Worm (Caenorhabditis elegans) whole organism, L2 larva: ENCODE data around the gene F28C6.10.

Source experiments
- aly-2 ChIP-seq: fragments of 150-350 bp; optimal IDR thresholded peaks from 2 replicates; lab custom pipeline; 2014; ENCODE audit warnings: missing biosample characterization, missing genetic modification characterization
- fos-1 ChIP-seq: fragments of 150-350 bp; optimal IDR thresholded peaks from 2 replicates; lab custom pipeline; 2014; ENCODE audit warnings: missing biosample characterization, missing genetic modification characterization
- mdl-1 ChIP-seq, 2 experiments: fragments of 150-350 bp in 1 of 2; sonication (generic microtip) in 1 of 2; optimal IDR thresholded peaks; 2 replicates each; lab custom pipeline; 2017; ENCODE audit warnings: missing biosample characterization in 2 of 2, missing genetic modification characterization in 2 of 2
- nhr-23 ChIP-seq: fragments of 150-350 bp; optimal IDR thresholded peaks from 2 replicates; lab custom pipeline; 2014; ENCODE audit warnings: missing biosample characterization, missing genetic modification reagents, missing genetic modification characterization
- snpc-4 ChIP-seq: fragments of 150-350 bp; optimal IDR thresholded peaks from 2 replicates; lab custom pipeline; 2014; ENCODE audit warnings: missing biosample characterization, missing genetic modification characterization
- unc-62 ChIP-seq: fragments of 150-350 bp; optimal IDR thresholded peaks from 2 replicates; lab custom pipeline; 2014; ENCODE audit warnings: missing biosample characterization, missing genetic modification reagents, missing genetic modification characterization
- ztf-11 ChIP-seq: sonication (generic microtip); optimal IDR thresholded peaks from 2 replicates; lab custom pipeline; 2017; ENCODE audit warnings: missing biosample characterization, missing genetic modification characterization

DNA sequence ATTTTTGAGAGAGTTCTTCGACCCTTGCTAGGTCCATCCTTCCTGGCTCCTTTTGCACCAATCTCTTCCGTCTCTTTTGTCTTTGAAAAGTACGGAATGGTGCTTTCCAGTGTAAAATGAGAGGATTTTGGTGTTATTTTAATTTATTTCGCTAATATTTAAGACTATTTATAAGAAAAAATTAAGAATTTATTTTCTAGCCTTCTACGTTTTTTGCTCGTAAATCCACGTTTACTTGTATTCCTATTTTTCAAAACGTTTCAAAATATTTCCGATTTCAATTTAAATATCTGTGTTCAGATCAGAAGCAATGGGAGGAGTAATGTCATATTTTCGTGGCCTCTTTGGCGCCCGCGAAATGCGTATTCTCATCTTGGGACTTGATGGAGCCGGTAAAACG lies 26.1 kb upstream of the F28C6.10 start, which contains the start of gene arl-1:
- TF ChIP-seq fos-1 (tag; lab: Kevin White, UChicago) = no peak
- no peak for TF ChIP-seq ztf-11 (tag; lab: Kevin White, UChicago)
- no peak for TF ChIP-seq mdl-1 (tag; optimal IDR thresholded peaks at IDR 0.05; lab: Kevin White, UChicago)
- TF ChIP-seq nhr-23 (tag; lab: Kevin White, UChicago) = no peak
- TF ChIP-seq snpc-4 (tag; lab: Kevin White, UChicago) = no peak
- no peak for TF ChIP-seq aly-2 (tag; lab: Kevin White, UChicago)
- no peak for TF ChIP-seq unc-62 (GFP tag; lab: Kevin White, UChicago)
